Fruit fly (Drosophila melanogaster) whole organism, adult: ENCODE data around the gene CG6066.
A peak's percentile ranks its signal among the peaks of the same experiment; 100 is the strongest.

Experiments
- CG12768 ChIP-seq: fragments of 200-800 bp; sonication (Bioruptor generic); optimal IDR thresholded peaks from 2 replicates; lab custom pipeline; 2017; ENCODE audit warnings: missing biosample characterization, missing genetic modification characterization, mild to moderate bottlenecking, moderate library complexity, missing genetic modification reagents
- CG14711 ChIP-seq: fragments of 200-800 bp; sonication (Bioruptor generic); optimal IDR thresholded peaks from 2 replicates; lab custom pipeline; 2018; ENCODE audit warnings: missing biosample characterization, mild to moderate bottlenecking, missing genetic modification characterization, moderate library complexity
- CG1620 ChIP-seq: fragments of 200-800 bp; sonication (Bioruptor generic); optimal IDR thresholded peaks from 2 replicates; lab custom pipeline; 2016; ENCODE audit warnings: missing biosample characterization, missing genetic modification characterization
- CG5204 ChIP-seq: fragments of 200-800 bp; sonication (Bioruptor generic); optimal IDR thresholded peaks from 2 replicates; lab custom pipeline; 2016; ENCODE audit warnings: missing biosample characterization, missing genetic modification characterization
- Crg-1 ChIP-seq: fragments of 200-800 bp; sonication (Bioruptor generic); optimal IDR thresholded peaks from 2 replicates; lab custom pipeline; 2016; ENCODE audit warnings: missing biosample characterization, missing genetic modification characterization
- Hr96 ChIP-seq: fragments of 200-800 bp; sonication (Bioruptor generic); optimal IDR thresholded peaks from 2 replicates; lab custom pipeline; 2016; ENCODE audit warnings: missing biosample characterization, missing genetic modification characterization
- Mnt ChIP-seq: fragments of 200-800 bp; sonication (Bioruptor generic); optimal IDR thresholded peaks from 2 replicates; lab custom pipeline; 2016; ENCODE audit warnings: missing biosample characterization, mild to moderate bottlenecking, missing genetic modification characterization
- cic ChIP-seq: fragments of 200-800 bp; sonication (Bioruptor generic); optimal IDR thresholded peaks from 2 replicates; lab custom pipeline; 2017; ENCODE audit warnings: missing biosample characterization, mild to moderate bottlenecking, missing genetic modification characterization, moderate library complexity
- kay ChIP-seq: fragments of 200-800 bp; sonication (Bioruptor generic); peaks from one replicate; lab custom pipeline; 2016; ENCODE audit warnings: missing biosample characterization, missing genetic modification characterization, borderline replicate concordance
- ovo ChIP-seq: fragments of 200-800 bp; sonication (Bioruptor generic); optimal IDR thresholded peaks from 2 replicates; lab custom pipeline; 2016; ENCODE audit warnings: missing biosample characterization, missing genetic modification characterization
- pad ChIP-seq: fragments of 200-800 bp; sonication (Bioruptor generic); optimal IDR thresholded peaks from 3 replicates; lab custom pipeline; 2017; ENCODE audit warnings: missing biosample characterization, missing genetic modification characterization, mild to moderate bottlenecking, moderate library complexity, missing genetic modification reagents
- toe ChIP-seq: fragments of 200-800 bp; sonication (Bioruptor generic); optimal IDR thresholded peaks from 2 replicates; lab custom pipeline; 2016; ENCODE audit warnings: missing biosample characterization, missing genetic modification characterization

- TF ChIP-seq cic (GFP tag; lab: Kevin White, UChicago) (no peak), Crg-1 (no peak), CG5204 (GFP tag; lab: Kevin White, UChicago) (no peak), CG12768 (no peak), toe (GFP tag; lab: Kevin White, UChicago) (no peak), CG1620 (GFP tag; lab: Kevin White, UChicago) (no peak), kay (GFP tag; lab: Kevin White, UChicago) (peak; percentile 47), Mnt (GFP tag; lab: Kevin White, UChicago) (no peak), Hr96 (no peak), pad (no peak), ovo (GFP tag; lab: Kevin White, UChicago) (no peak), CG14711 (tag; lab: Kevin White, UChicago) (no peak)
Observed at dm6 chr3R:27130551-27131161, 14.1 kb upstream of the CG6066 start.
